Worm (Caenorhabditis elegans) whole organism, L4 larva: ENCODE results near the gene srab-10.

Source experiments
- F49E8.2 ChIP-seq: sonication (generic microtip); optimal IDR thresholded peaks from 2 replicates; lab custom pipeline; 2016; ENCODE audit warnings: missing compliant biosample characterization, mild to moderate bottlenecking, missing genetic modification characterization, borderline replicate concordance
- ceh-28 ChIP-seq: fragments of 150-350 bp; optimal IDR thresholded peaks from 2 replicates; lab custom pipeline; 2014; ENCODE audit warnings: missing biosample characterization, missing genetic modification reagents, missing genetic modification characterization
- ceh-62 ChIP-seq: sonication (generic microtip); optimal IDR thresholded peaks from 2 replicates; lab custom pipeline; 2017; ENCODE audit warnings: missing biosample characterization, missing genetic modification characterization
- ceh-82 ChIP-seq: sonication (generic microtip); optimal IDR thresholded peaks from 2 replicates; lab custom pipeline; 2017; ENCODE audit warnings: missing biosample characterization, missing genetic modification characterization
- cey-2 ChIP-seq: sonication (generic microtip); optimal IDR thresholded peaks from 3 replicates; lab custom pipeline; 2017; ENCODE audit warnings: missing genetic modification characterization, mild to moderate bottlenecking, missing compliant biosample characterization, antibody characterized with exemption, borderline replicate concordance; ENCODE audit not compliant: insufficient read depth
- ctbp-1 ChIP-seq: fragments of 200-800 bp; sonication (Bioruptor generic); IDR thresholded peaks from 2 replicates; pipeline ENCODE4 v1.3.6; 2022; ENCODE audit warnings: missing genetic modification reagents, missing genetic modification characterization, missing compliant biosample characterization
- daf-16 ChIP-seq, 3 experiments: sonication (generic microtip); optimal IDR thresholded peaks; 2 replicates each; lab custom pipeline; 2016 to 2017; ENCODE audit warnings: missing genetic modification characterization in 3 of 3, missing genetic modification reagents in 3 of 3, mild to moderate bottlenecking in 2 of 3, missing compliant biosample characterization in 2 of 3, missing biosample characterization in 1 of 3, moderate library complexity in 1 of 3
- dmd-8 ChIP-seq: fragments of 200-800 bp; sonication (Bioruptor generic); IDR thresholded peaks from 2 replicates; pipeline ENCODE4 v1.3.6; 2022; ENCODE audit warnings: missing genetic modification characterization, missing compliant biosample characterization
- duxl-1 ChIP-seq: sonication (generic microtip); optimal IDR thresholded peaks from 2 replicates; lab custom pipeline; 2016; ENCODE audit warnings: mild to moderate bottlenecking, missing genetic modification characterization, moderate library complexity, missing compliant biosample characterization; ENCODE audit not compliant: poor library complexity
- dve-1 ChIP-seq: sonication (generic microtip); optimal IDR thresholded peaks from 2 replicates; lab custom pipeline; 2017; ENCODE audit warnings: antibody characterized with exemption, mild to moderate bottlenecking, missing genetic modification characterization, missing compliant biosample characterization; ENCODE audit not compliant: insufficient read depth
- fos-1 ChIP-seq: fragments of 150-350 bp; optimal IDR thresholded peaks from 2 replicates; lab custom pipeline; 2014; ENCODE audit warnings: missing biosample characterization, missing genetic modification characterization
- hlh-30 ChIP-seq: sonication (generic microtip); optimal IDR thresholded peaks from 2 replicates; lab custom pipeline; 2017; ENCODE audit warnings: antibody characterized with exemption, mild to moderate bottlenecking, missing genetic modification characterization, missing compliant biosample characterization; ENCODE audit not compliant: insufficient read depth
- lim-7 ChIP-seq: fragments of 200-800 bp; sonication (Bioruptor generic); IDR thresholded peaks from 2 replicates; pipeline ENCODE4 v1.3.6; 2022; ENCODE audit warnings: missing genetic modification characterization, missing compliant biosample characterization
- lin-1 ChIP-seq: fragments of 200-800 bp; sonication (Bioruptor generic); IDR thresholded peaks from 2 replicates; pipeline ENCODE4 v1.3.6; 2022; ENCODE audit warnings: missing genetic modification reagents, missing genetic modification characterization, missing compliant biosample characterization
- lin-38 ChIP-seq: fragments of 200-800 bp; sonication (Bioruptor generic); IDR thresholded peaks from 2 replicates; pipeline ENCODE4 v1.3.6; 2022; ENCODE audit warnings: missing genetic modification reagents, missing genetic modification characterization, missing compliant biosample characterization
- lin-39 ChIP-seq: fragments of 150-350 bp; optimal IDR thresholded peaks from 2 replicates; lab custom pipeline; 2014; ENCODE audit warnings: missing biosample characterization, missing genetic modification reagents, missing genetic modification characterization
- lsy-2 ChIP-seq, 2 experiments: fragments of 150-350 bp in 1 of 2; sonication (generic microtip) in 1 of 2; optimal IDR thresholded peaks; 2 replicates each; lab custom pipeline; 2014 to 2017; ENCODE audit warnings: missing biosample characterization in 2 of 2, missing genetic modification characterization in 2 of 2
- mdt-29 ChIP-seq: fragments of 200-800 bp; sonication (Bioruptor generic); IDR thresholded peaks from 2 replicates; pipeline ENCODE4 v1.3.6; 2022; ENCODE audit warnings: missing genetic modification reagents, missing genetic modification characterization, missing compliant biosample characterization
- mes-2 ChIP-seq: sonication (generic microtip); optimal IDR thresholded peaks from 2 replicates; lab custom pipeline; 2016; ENCODE audit warnings: missing genotype, mild to moderate bottlenecking, missing genetic modification characterization, missing compliant biosample characterization; ENCODE audit not compliant: poor library complexity, severe bottlenecking
- nhr-102 ChIP-seq: sonication (generic microtip); optimal IDR thresholded peaks from 2 replicates; lab custom pipeline; 2016; ENCODE audit warnings: mild to moderate bottlenecking, missing genetic modification characterization, moderate library complexity, missing compliant biosample characterization
- nhr-48 ChIP-seq: sonication (generic microtip); optimal IDR thresholded peaks from 2 replicates; lab custom pipeline; 2016; ENCODE audit warnings: mild to moderate bottlenecking, missing genetic modification characterization, missing compliant biosample characterization
- nhr-6 ChIP-seq: fragments of 150-350 bp; optimal IDR thresholded peaks from 2 replicates; lab custom pipeline; 2014; ENCODE audit warnings: missing biosample characterization, missing genetic modification characterization
- pha-4 ChIP-seq, 2 experiments: fragments of 150-350 bp in 1 of 2; fragments of 200-800 bp in 1 of 2; sonication (Bioruptor generic) in 1 of 2; IDR thresholded peaks in 1 of 2; optimal IDR thresholded peaks in 1 of 2; 2 replicates each; pipeline versions ENCODE4 v1.3.6 to Lab custom; 2014 to 2022; ENCODE audit warnings: missing genetic modification characterization in 2 of 2, missing genetic modification reagents in 2 of 2, missing biosample characterization in 1 of 2, missing compliant biosample characterization in 1 of 2
- php-3 ChIP-seq: fragments of 200-800 bp; sonication (Bioruptor generic); IDR thresholded peaks from 2 replicates; pipeline ENCODE4 v1.3.6; 2022; ENCODE audit warnings: missing genetic modification reagents, missing genetic modification characterization, missing compliant biosample characterization
- pqm-1 ChIP-seq: sonication (generic microtip); optimal IDR thresholded peaks from 2 replicates; lab custom pipeline; 2017; ENCODE audit warnings: missing biosample characterization, missing genetic modification characterization
- set-16 ChIP-seq: fragments of 200-800 bp; sonication (Bioruptor generic); IDR thresholded peaks from 2 replicates; pipeline ENCODE4 v1.3.6; 2022; ENCODE audit warnings: missing genetic modification reagents, missing genetic modification characterization, missing compliant biosample characterization
- snpc-4 ChIP-seq: fragments of 150-350 bp; optimal IDR thresholded peaks from 2 replicates; lab custom pipeline; 2014; ENCODE audit warnings: missing biosample characterization, missing genetic modification characterization
- spr-1 ChIP-seq: sonication (generic microtip); optimal IDR thresholded peaks from 2 replicates; lab custom pipeline; 2016; ENCODE audit warnings: mild to moderate bottlenecking, missing genetic modification characterization, missing compliant biosample characterization
- tra-1 ChIP-seq: fragments of 200-800 bp; sonication (Bioruptor generic); IDR thresholded peaks from 2 replicates; pipeline ENCODE4 v1.3.6; 2022; ENCODE audit warnings: missing genetic modification reagents, missing genetic modification characterization, missing compliant biosample characterization
- unc-62 ChIP-seq, 3 experiments: fragments of 150-350 bp in 1 of 3; sonication (generic microtip); optimal IDR thresholded peaks in 2 of 3; peaks in 1 of 3; 1 replicate in 1 of 3; 2 replicates in 2 of 3; lab custom pipeline; 2014 to 2017; ENCODE audit warnings: missing biosample characterization in 3 of 3, missing genetic modification characterization in 3 of 3, missing genetic modification reagents in 3 of 3, missing genotype in 1 of 3

srab-10 gene

ce11 chrV:3193091-3193608 lies 48.8 kb upstream of the srab-10 start, which contains the start of the genes Y73C8B.3 and Y73C8B.9 (continued):
- peak in 1 of 2 experiments; percentile 21 for TF ChIP-seq lsy-2 (tag; optimal IDR thresholded peaks at IDR 0.05; lab: Kevin White, UChicago)
- TF ChIP-seq php-3 (GFP tag; lab: Robert Waterston, UW), result 0 out of 2 replicates have a peak, but pooled peaks have one; percentile 14
- TF ChIP-seq lin-39 (tag; lab: Kevin White, UChicago), result no peak

DNA sequence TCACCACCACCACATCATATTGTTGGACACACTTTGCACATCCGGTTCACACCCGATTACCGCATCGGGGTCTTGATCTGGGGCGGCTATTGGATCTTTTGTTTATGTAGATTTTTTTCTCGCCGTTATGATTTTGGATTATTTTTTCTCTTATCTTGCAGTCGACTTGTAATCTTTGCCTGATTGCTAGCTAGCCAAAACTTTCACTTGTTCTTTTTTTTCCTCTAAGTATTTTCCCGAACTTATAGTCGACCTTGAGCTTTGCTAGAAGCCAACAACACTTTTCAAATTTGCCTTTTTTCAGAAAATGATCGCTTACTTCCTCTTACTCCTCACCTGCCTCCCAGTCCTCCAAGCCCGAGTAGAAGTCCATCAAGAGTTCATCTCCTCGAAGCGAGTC lies 43.6 kb upstream of the srab-10 start, which contains the start of gene lag-2:
Gene lag-2 (plus strand): TSS at position 301 of the 400 bp plus-strand sequence.
- TF ChIP-seq snpc-4 (no peak), nhr-102 (no peak), ceh-62 (no peak), mdt-29 (GFP tag; lab: Robert Waterston, UW) (no peak), ctbp-1 (GFP tag; lab: Robert Waterston, UW) (no peak), unc-62 (GFP tag; optimal IDR thresholded peaks at IDR 0.05 in 1 of 2; lab: Kevin White, UChicago) (peak in 1 of 2 experiments; percentile 83), unc-62 (tag; optimal IDR thresholded peaks at IDR 0.05; lab: Kevin White, UChicago) (no peak), fos-1 (no peak), cey-2 (tag; lab: Kevin White, UChicago) (no peak)

ce11 chrV:3185855-3186254 lies 41.5 kb upstream of the srab-10 start:
- TF ChIP-seq dmd-8 (GFP tag; lab: Robert Waterston, UW) (no peak), nhr-48 (no peak), lin-38 (GFP tag; lab: Robert Waterston, UW) (no peak), pha-4 (GFP tag; IDR thresholded peaks at IDR 0.05; lab: Robert Waterston, UW) (peak; percentile 31; the same call in 1 of the 2 replicates), pha-4 (tag; optimal IDR thresholded peaks at IDR 0.05; lab: Kevin White, UChicago) (no peak), set-16 (GFP tag; lab: Robert Waterston, UW) (peak; percentile 71), nhr-6 (tag; lab: Kevin White, UChicago) (no peak)
- TF ChIP-seq, all 104 proteins: peak for 2

DNA sequence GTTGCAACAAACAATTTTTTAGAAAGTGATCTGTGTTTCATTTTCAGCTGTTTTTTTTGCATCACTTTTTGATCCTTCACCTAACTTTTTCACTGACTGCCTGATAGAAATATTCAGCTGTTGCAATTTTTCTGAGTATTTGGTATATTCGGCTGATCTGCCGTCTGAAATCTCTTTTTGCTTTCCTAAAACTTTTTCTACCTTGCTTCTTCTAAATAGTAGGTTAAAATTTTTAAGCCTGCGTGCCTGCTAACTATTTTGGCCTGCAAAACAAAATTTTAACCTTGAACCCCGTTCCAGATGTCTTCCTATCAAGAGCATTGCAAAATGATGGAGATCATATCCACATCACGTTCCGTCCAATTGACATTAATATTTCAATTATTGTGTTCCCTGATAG lies 31.8 kb upstream of the srab-10 start, which contains the start of gene srab-8:
Gene srab-8 (plus strand): TSS at position 301 of the 400 bp plus-strand sequence.
- TF ChIP-seq tra-1 (GFP tag; lab: Robert Waterston, UW) (no peak), ceh-62 (no peak), set-16 (GFP tag; lab: Robert Waterston, UW) (no peak), hlh-30 (no peak), ceh-28 (tag; lab: Kevin White, UChicago) (no peak), cey-2 (tag; lab: Kevin White, UChicago) (no peak), ceh-82 (tag; lab: Kevin White, UChicago) (no peak), pha-4 (GFP tag; IDR thresholded peaks at IDR 0.05; lab: Robert Waterston, UW) (no peak), pha-4 (tag; optimal IDR thresholded peaks at IDR 0.05; lab: Kevin White, UChicago) (no peak), lin-1 (GFP tag; lab: Robert Waterston, UW) (no peak), duxl-1 (tag; lab: Kevin White, UChicago) (no peak), lim-7 (no peak), F49E8.2 (tag; lab: Kevin White, UChicago) (no peak), dve-1 (tag; lab: Kevin White, UChicago) (no peak), mes-2 (no peak), daf-16 (GFP tag; optimal IDR thresholded peaks at IDR 0.05; lab: Kevin White, UChicago) (no peak), daf-16 (tag; optimal IDR thresholded peaks at IDR 0.05; lab: Kevin White, UChicago) (no peak), pqm-1 (no peak)

DNA sequence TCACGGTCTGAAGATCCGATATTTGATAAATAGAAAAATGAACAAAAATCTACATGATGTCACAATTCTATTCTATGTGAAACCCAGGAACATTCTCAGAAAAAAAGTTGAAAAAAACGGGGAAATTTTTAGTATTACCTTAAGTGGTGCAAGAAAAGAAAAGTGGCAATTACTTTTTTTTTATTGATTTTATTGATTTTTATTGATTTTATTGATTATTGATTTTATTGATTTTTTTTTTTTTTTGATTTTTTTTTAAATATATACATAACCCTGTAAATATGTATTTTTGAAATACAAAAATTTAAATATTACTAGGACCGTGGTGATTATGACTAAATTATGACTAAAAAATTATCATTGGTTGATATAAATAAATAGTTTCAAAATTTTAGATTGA lies 27.2 kb upstream of the srab-10 start:
- TF ChIP-seq spr-1, result no peak
- TF ChIP-seq ceh-28 (tag; lab: Kevin White, UChicago), result peak; percentile 86
